Fruit fly (Drosophila melanogaster) whole organism, wandering third instar larva: ENCODE measurements around the gene TyrR.

Experiments
- CG9705 ChIP-seq: fragments of 200-800 bp; sonication (Bioruptor generic); optimal IDR thresholded peaks from 2 replicates; lab custom pipeline; 2018; ENCODE audit warnings: missing biosample characterization, mild to moderate bottlenecking, missing genetic modification characterization
- Hr78 ChIP-seq: fragments of >200 bp; optimal IDR thresholded peaks from 2 replicates; lab custom pipeline; 2017; ENCODE audit warnings: missing biosample characterization, missing genetic modification characterization
- Vsx2 ChIP-seq: fragments of 200-300, 225-300 bp; sonication (Bioruptor generic); optimal IDR thresholded peaks from 2 replicates; lab custom pipeline; 2018; ENCODE audit warnings: missing biosample characterization, missing genetic modification characterization; ENCODE audit not compliant: partially characterized antibody
- pan ChIP-seq: fragments of >200 bp; optimal IDR thresholded peaks from 2 replicates; lab custom pipeline; 2017

- TF ChIP-seq pan (lab: Kevin White, UChicago) (no peak), CG9705 (no peak), Vsx2 (no peak), Hr78 (no peak)
Observed at dm6 chr3R:17704538-17704854, 58.5 kb downstream of the TyrR start.
